Fruit fly (Drosophila melanogaster): Measurements from ENCODE around the gene Lkr.

DNA sequence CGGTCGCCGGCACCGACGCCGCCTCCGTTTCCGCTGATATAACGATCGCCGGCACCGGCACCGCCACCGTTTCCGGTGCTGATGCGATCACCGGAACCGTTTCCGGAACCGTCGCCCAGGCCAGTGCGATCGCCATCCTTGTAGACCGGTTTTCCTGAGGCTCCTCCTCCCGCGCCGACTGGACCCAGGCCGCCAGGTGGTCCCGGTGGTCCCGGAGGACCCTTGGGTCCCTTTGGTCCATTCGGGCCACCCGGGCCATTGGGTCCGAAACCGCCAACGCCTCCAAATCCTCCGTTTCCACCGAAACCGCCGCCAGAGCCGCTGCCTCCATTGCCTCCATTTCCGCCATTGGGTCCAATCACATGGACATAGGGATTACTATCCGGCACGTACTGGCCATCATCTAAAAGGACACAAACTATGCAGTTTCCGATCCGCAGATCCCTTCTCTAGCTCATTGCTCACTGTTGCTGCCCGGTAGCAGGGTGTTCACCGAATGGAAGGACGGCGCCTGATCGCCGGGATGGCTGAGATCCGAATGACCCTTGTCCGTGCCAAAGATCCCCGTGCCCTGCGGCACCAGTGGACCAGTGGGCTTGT, 13.7 kb upstream of the Lkr start:
- TF ChIP-seq Sin3A (optimal IDR thresholded peaks at IDR 0.05) (no peak), psq (optimal IDR thresholded peaks at IDR 0.05) (no peak), ttk (optimal IDR thresholded peaks at IDR 0.05) (no peak), Myc (optimal IDR thresholded peaks at IDR 0.05) (no peak), insv (optimal IDR thresholded peaks at IDR 0.05) (no peak)
